Fruit fly (Drosophila melanogaster) whole organism, larva: Measurements from ENCODE around the gene bun.

Source experiments
- noc ChIP-seq: fragments of 200-800 bp; sonication (Bioruptor generic); optimal IDR thresholded peaks from 3 replicates; lab custom pipeline; 2019; ENCODE audit warnings: missing biosample characterization, mild to moderate bottlenecking, missing genetic modification characterization, moderate library complexity

The bun gene

DNA sequence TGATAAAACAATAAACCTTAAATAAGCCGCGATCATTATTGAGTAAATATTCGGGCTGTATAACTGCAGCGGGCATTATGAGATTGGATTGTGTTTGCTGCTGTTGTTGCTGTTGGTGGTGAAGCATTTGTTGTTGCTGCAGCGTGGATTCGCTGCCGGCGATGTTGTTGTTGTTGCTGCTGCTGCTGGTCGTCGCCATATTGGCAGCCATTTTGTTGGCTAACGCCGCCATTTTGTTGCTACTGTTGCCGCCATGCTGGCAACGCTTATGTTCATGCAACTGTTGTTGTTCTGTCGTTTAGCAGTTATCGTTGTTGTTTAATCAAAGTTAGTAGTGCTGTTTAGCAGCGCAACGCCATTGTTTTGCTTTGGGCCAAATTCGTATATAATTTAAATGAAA lies 47.9 kb downstream of the bun start:
- TF ChIP-seq noc (tag; lab: Kevin White, UChicago): no peak

DNA sequence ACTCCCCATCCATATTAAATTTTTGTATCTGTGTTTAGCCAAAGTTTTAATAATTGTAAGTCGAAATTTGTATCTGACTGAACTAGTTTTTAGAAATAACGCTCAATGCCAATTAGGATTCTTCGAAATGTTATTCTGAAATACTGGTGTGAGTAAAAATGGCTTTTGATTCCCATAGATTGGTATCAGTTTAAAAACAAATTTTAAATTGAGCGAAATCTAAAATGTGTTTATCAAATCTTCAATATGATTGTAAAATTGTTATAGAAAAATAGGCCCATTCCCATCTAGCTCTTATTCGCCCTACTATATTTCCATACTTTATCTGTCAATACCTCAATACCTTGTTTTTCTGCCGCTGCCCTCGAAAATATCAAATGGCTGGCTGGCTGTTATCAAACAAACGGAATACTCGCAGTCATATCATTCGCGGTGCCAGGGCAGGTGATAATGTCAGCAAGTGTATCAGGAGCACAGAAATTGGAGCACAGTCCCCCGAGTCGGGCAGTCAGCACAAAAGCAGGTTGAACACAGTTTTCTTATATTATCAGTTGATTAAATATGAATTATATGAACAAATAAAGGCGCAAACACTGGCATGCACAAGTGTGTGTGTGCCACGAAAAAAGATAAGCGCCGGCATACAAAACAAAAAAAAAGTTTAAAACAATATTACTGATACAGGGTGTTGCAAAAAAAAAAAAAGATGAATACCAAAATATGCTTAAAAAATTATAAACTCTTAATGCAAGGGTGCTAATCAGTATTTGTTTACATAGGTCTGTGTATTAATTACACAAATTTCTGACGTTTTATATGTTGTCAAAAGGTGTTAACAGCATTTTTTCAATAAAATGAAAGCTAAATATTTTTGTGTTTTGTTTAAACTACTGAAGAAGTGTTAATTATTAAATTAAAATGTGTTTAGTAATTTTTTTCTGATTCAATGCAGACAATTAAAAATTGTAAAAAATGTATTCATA lies 48.8 kb downstream of the bun start, which contains the start of gene t-cup:
Gene t-cup, minus strand, starts transcription at position 51 of the 983 bp plus-strand sequence.
- peak; percentile 94 for TF ChIP-seq noc (tag; lab: Kevin White, UChicago)

dm6 chr2L:12495196-12495595 lies 51.2 kb downstream of the bun start:
- TF ChIP-seq noc (tag; lab: Kevin White, UChicago): no peak

DNA sequence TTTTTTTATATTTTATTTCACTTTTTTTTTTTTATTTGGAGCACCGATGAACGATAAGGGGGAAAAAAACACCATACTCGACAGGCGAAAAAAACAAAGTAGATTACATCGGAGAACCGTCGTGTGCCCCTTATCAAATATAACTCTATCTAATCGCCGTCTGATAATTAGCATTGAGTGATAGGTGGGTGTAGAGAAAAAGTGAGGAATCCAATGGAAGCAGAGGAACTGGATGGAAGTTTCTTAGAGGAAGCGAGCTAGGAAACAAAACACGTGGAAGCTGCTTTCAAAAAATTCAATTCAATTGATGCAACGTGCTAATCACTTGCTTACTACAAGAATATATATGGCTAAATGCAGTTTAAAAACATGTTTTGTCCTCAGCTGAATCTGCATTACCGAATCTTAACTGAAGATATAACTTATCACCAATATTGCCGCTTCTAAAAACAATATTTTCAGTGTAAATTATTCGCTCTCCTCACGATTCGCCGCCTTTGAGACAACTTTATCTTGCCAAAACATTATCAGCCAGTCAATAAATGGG lies 52.6 kb downstream of the bun start:
- peak; percentile 81 for TF ChIP-seq noc (tag; lab: Kevin White, UChicago)

DNA sequence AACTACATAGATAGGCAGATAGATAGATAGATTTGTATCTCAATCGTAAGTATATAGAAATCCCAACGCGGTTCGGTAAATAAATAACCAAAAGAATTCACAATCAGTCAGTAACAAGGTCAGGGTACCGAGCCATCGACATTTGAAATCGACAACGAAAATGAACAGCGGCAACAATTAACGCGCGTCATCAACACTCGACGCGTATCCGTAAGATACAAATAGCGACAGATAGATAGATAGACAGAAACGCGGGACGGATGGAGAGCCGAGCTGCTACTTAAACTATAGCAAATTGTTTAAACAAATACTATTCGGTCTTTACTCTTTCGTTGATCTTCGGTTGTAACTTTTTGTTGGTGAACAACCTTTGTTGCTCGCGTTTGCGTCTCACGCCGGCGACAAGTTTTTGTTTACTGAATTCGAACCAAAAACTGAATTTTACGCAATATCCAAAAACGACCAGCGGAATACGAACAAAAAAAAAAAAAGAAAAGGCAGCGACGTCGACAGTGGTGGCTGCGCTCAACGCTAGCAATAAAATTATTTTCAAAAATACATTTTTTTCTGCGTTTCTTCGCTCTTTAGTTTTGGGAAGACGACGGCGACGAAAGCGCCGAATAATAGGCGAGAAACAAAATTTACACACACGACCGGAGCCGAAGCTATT lies 53.2 kb downstream of the bun start:
- no peak for TF ChIP-seq noc (tag; lab: Kevin White, UChicago)

DNA sequence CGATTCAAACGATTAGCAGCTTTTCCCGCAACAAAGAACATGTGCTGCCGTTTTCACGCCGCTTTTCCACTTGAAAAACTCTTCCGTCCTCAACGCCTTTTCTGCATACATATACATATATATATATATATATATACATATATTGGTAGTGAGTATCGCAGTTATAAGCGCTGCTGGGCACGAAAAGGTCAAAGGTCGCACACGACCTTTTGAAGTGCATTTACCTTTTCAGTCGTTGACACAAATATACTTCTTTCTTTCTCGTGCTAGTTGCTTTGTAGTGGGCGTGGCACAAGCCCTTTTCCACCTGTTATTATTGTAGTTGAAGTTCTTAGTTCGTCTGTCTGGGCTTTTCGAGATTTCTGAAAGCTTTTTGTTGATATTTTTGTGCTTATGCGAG lies 56.9 kb downstream of the bun start:
- TF ChIP-seq noc (tag; lab: Kevin White, UChicago): no peak

dm6 chr2L:12487823-12488222 lies 58.6 kb downstream of the bun start:
- no peak for TF ChIP-seq noc (tag; lab: Kevin White, UChicago)

DNA sequence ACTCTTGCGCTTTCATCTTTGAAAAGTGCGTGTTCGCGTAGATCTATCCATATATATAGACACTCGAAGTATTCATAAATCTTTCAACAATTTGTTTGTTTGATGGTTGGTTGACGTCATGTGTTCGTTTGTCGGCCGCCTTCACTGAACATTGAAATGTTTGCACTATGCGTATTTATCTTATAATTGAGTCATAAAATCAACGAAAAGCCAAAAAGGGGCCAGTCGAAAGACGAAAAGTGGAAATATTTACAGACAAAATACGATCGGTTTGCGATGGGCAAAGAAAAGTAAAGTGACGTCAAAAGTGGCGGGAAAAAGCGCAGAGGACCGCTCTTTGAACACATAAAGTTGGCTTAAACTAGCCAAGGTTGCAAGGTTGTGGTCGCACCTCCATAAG lies 59.1 kb downstream of the bun start:
- no peak for TF ChIP-seq noc (tag; lab: Kevin White, UChicago)

DNA sequence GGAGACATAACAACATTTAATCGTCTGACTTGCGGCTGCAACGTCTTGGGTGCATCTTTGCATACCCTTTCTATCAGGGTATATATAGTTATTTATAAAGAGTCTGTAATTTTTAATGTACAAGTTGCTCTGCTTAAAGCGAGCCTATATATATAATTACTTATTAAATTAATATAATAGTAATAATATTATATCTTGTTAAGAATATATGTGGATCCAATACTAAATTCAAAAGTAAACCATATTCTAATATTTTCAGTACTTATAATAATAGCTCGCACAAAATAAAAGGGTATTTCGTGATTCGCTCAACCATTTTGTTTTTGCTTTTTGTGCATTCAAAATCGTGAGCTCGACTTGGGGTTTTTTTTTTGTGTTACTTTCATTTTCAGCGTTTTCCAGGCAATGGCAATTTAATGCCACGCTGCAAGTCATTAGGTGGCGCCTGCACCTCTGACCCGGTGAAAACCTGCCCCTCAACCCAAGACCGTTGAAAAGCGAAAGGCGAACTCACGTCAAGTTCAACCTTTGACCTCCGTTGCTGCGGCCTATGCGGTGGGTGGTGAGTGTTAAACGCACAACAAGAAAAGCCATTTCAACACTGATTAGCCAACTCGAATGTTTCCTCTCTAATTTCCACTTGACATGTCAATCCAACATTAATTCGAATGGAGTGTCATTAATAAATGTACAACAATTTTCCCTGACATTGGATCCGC lies 60.4 kb downstream of the bun start:
- TF ChIP-seq noc (tag; lab: Kevin White, UChicago): no peak

- peak; percentile 85 for TF ChIP-seq noc (tag; lab: Kevin White, UChicago)
These were observed 62.4 kb downstream of the bun start for dm6 chr2L:12483866-12484554.

DNA sequence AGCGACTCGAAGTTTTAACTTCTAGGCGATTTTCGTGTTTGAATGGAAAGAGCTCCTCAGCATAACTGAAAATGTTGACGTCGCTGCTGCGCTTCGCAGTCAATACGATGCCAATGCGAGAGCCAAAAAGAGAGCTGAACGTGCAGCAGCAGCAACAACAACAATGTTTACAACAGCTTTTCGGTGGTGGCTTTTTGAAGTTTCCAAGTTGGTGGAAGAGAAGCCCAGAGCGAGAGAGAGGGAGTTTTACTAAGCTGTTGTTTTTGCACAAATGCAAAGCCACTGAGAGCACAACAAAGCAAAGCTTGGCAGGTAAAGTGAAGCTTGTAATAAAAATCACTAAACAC lies 62.9 kb downstream of the bun start:
- TF ChIP-seq noc (tag; lab: Kevin White, UChicago): no peak

dm6 chr2L:12482723-12483342 lies 63.6 kb downstream of the bun start:
- TF ChIP-seq noc (tag; lab: Kevin White, UChicago): no peak

dm6 chr2L:12481758-12482157 lies 64.7 kb downstream of the bun start:
- TF ChIP-seq noc (tag; lab: Kevin White, UChicago): no peak

DNA sequence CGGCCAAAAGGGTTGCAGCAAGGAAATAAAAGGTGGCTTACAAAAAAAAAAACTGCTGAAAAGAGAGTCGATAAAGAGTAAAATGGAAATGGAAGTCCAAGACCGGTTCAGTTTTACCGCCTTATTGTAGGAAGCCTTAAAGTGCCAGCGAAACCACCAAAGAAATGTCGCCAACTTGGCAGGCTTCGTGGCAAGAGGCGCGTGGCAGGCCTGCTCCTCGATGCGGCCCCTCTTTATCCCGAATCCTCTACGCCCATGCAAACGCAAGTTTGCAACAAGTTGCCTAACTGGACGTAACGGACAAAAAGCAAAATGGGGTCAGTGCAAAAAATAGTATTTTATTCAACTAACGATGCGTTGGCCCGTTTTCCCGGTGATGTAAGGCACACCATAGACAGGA lies 65.6 kb downstream of the bun start:
- no peak for TF ChIP-seq noc (tag; lab: Kevin White, UChicago)

- no peak for TF ChIP-seq noc (tag; lab: Kevin White, UChicago)
These were observed 66.4 kb downstream of the bun start for dm6 chr2L:12479994-12480393.
